Fruit fly (Drosophila melanogaster) whole organism: ENCODE measurements around the gene Gr28b.
A peak's percentile ranks its signal among the peaks of the same experiment; 100 is the strongest.

Experiments used
- CG8478 ChIP-seq: fragments of >200 bp; optimal IDR thresholded peaks from 2 replicates; lab custom pipeline; 2018; ENCODE audit warnings: inconsistent platforms
- Dll ChIP-seq: fragments of >200 bp; optimal IDR thresholded peaks from 2 replicates; lab custom pipeline; 2017
- EcR ChIP-seq, 2 experiments: fragments of >200 bp; optimal IDR thresholded peaks; 2 replicates each; lab custom pipeline; 2017; ENCODE audit warnings: missing biosample characterization in 2 of 2, missing genetic modification characterization in 2 of 2, missing genetic modification reagents in 2 of 2
- pan ChIP-seq: fragments of >200 bp; optimal IDR thresholded peaks from 2 replicates; lab custom pipeline; 2017
- psq ChIP-seq: fragments of >200 bp; optimal IDR thresholded peaks from 2 replicates; lab custom pipeline; 2017
- usp ChIP-seq: fragments of >200 bp; optimal IDR thresholded peaks from 2 replicates; lab custom pipeline; 2017; ENCODE audit warnings: missing biosample characterization, missing genetic modification characterization, mixed read lengths

Gene Gr28b

DNA sequence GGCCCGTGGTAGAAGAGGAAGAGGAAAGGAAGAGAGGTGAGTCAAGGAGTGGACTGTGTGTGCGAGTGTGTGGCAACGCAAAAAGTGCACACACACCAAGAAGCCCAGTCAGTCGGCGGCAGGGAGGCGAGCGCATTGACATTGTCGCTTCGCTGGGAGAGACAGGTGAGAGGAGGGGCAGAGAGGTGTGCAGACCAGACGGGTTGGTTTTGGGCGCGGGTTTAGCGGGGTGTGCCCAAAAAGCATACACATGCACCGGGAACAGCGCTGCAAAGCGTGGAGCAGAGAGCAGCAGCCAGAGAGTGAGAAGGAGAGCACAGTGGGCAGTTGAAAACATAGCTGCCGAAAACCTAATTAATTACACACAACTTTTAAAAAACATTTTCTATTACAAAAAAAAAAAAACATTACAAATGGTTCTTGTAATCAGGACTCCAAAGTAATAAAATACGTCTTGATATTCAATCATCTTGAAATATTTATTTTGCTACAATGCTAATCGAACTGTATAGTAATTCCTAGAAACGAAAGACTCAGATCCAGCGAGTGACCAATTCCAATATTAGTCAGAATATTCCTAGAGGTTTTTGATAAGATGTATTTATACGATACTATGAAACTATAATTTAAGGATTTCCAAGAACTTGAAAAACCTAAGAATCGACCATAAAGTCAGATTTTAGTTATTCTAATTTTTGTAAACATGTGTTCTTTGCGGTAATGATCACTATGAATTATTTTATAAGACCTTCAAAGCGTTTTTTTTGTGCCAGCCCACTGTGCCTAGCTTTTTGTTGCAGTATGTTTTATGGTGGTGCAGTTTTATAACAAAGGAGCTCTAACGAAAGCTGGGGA is 39.4 kb downstream of the Gr28b start:
- TF ChIP-seq psq (lab: Kevin White, UChicago) (no peak), Dll (lab: Kevin White, UChicago) (peak; percentile 44), pan (lab: Kevin White, UChicago) (no peak), CG8478 (lab: Kevin White, UChicago) (no peak), EcR (GFP tag; optimal IDR thresholded peaks at IDR 0.05; lab: Kevin White, UChicago) (peak; percentile 92 to 99), usp (GFP tag; lab: Kevin White, UChicago) (no peak)

DNA sequence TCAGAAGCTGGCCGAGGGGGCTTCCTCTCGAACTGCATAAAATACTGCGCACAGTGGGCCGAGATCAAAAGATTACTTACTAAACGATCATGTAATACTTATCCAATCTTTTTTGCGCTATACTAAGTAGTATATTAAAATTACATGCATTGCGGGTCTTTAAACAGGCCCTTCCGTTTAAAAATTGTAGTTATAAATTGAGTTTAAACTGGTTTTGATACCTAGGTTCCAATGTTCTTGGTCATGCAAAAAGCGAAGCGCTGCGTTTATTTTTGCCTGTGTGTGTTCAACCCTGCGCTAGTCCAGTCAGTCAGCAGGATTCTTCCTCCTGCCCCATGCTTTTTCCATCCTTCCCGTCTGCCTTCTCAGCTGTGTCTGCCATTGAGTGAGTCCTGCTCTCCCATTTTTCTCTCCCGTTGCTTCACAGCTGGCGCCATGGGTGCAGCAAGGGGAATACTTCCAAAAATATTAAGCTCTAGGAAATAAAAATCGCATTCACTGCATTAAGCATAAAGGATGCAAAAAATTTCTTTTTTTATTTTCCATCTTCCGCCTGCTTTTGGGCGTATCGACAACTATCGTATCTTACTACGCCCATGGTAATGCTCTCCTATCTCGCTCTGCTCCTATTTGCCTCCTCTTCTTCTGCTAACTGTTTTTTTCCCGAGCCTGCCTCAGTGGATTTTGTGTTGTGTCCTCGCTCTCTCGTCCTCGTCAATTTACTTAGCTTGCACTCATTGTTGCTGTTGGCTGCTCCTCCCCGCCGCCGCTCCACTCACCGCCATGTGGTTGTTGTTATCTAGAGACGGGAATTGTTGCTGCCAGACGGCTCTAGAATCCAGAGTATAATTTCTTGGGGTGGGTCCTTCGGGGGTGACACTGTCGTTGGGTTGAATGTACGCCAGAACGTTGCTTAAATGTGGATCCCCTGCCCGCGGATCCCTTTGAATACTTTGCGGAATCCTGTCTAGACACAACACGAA is 41.5 kb downstream of the Gr28b start:
- peak in 1 of 2 experiments; percentile 8 for TF ChIP-seq EcR (GFP tag; optimal IDR thresholded peaks at IDR 0.05; lab: Kevin White, UChicago)
- TF ChIP-seq CG8478 (lab: Kevin White, UChicago): no peak

DNA sequence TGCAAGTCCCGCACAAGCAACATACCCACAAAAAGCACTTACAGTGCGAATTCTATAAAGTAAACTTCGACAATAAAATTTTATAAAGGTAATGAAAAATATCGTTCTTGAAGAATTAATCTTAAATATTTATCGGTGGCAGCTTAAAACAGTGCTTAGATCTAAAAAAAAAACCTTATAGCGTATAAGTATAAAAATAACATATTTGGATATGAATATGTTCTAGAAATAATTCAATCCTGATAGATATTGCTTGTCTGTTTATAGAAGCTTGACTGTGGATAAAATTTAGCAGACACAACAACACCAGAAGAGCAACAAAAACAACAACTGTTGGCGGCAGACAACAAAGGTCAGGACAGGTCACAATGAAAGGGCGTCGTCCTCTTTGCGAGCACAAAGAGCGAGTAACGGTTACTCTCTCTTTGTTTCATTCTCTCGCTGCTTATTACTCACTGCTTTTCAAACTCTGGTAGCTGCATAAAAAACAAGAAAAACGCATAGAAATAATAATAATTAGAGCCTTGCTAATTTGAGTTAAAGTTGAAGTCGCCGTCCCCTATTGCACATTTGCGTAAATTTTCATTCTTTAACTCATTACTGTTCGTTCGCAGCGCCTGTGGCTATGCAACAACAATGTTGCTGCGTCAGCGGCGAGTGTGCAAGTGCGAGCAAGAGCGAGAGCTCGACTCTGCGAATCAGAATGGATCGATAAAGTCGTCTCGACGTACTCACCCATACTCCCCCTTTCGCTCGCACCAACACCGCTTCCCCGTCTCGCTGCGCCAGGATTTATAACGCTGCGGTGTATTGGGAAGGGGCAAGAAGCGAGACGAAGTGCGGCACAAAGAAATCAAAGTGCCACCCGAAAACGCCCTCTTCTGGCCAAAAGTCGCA is 42.4 kb downstream of the Gr28b start:
- no peak for TF ChIP-seq psq (lab: Kevin White, UChicago)
- TF ChIP-seq EcR (GFP tag; optimal IDR thresholded peaks at IDR 0.05; lab: Kevin White, UChicago): peak; percentile 38 to 85

DNA sequence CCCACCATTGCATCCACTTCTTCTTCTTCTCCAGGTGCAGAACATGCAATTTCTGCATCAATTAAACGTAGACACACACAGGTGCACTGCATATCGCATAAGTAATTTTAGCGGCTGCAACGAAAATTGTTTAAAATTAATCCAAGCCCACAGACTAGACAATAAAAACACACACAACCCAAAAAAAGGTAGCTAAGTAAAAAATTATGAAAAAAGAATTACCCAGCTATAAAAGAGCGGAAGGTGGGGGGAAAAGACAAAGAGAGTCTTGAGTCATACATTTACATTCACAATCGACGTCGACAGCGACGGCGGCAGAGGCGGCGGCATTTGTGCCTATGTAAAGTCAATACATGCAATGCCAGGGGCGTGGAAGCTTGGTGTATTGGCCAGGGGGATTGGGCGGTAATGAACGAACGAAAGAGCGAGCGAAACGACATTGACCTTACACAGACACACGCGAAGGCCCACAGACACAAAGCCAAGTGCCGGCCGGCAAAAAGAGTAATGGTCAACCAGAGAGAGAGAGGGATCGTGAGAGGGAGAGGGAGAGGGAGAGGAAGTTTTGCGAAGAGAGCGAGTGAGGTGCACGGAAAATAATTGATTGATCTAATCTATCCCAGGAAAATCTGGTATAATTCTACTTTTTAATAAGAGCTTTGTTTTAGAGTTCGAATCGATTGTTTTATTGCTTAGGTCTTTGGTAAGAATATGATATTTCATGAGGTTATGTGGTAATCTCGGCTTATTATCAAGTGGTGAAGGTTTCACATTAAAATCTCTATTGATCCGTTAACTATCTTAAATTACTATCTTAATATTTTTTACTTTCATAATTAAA is 43.7 kb downstream of the Gr28b start:
- TF ChIP-seq psq (lab: Kevin White, UChicago) (no peak), EcR (GFP tag; optimal IDR thresholded peaks at IDR 0.05; lab: Kevin White, UChicago) (peak; percentile 68 to 90), pan (lab: Kevin White, UChicago) (no peak)

DNA sequence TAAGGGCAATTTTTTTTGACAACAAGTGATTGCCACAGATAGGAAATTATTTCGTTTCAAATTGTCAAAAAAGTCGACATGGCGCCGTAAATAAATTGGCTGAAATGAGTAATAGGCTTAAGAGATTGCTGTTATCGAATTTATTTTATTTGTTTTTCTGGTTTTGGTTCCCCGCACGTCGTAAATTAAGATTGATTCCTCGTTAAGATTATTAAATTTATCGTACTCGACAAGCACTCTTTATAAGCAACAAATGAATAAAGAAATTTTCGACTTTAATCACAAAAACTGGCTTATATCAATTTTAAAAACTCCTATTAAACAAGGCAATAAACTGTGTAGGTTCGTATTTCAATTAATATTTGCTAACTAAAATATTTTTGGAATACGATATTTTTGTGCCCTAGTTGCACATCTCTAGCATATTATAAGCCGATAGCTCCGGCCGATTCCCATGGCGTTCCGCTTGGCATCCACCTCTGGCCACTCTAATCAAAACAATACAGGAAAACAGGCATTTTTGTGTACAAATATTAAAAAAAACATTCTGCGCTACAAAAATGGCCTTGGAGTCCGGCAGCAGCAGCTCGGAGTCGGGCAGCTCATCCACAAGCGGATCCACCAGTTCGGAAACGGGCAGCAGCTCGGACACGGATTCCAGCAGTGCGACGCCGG is 50.0 kb downstream of the Gr28b start, which contains the start of gene chm:
chm (plus strand) TSS at position 471 of the 675 bp plus-strand sequence.
- no peak for TF ChIP-seq CG8478 (lab: Kevin White, UChicago)
- TF ChIP-seq EcR (GFP tag; optimal IDR thresholded peaks at IDR 0.05; lab: Kevin White, UChicago): no peak
- no peak for TF ChIP-seq Dll (lab: Kevin White, UChicago)

DNA sequence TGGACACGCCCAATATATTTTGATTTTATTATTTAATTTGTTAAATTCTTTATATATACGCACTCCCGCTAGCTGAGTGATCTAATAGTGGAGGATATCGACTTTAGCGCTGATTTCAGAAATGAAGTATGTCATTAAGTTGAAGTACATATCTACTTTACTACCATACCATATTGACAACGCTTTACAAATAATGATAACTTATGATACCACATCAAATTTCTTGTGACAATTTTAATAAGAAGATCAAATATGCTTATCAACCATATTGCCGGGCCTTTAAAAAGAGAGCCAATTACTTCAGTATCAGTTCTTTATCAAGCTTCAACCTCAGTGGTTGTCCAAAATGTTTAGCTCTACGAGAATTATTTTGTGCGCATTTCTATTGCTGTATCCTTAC is 51.4 kb downstream of the Gr28b start, which contains the start of gene CG15818:
CG15818 (plus strand) TSS at position 301 of the 400 bp plus-strand sequence.
- TF ChIP-seq EcR (GFP tag; optimal IDR thresholded peaks at IDR 0.05; lab: Kevin White, UChicago) (no peak), pan (lab: Kevin White, UChicago) (no peak), usp (GFP tag; lab: Kevin White, UChicago) (no peak), Dll (lab: Kevin White, UChicago) (no peak), CG8478 (lab: Kevin White, UChicago) (no peak)

DNA sequence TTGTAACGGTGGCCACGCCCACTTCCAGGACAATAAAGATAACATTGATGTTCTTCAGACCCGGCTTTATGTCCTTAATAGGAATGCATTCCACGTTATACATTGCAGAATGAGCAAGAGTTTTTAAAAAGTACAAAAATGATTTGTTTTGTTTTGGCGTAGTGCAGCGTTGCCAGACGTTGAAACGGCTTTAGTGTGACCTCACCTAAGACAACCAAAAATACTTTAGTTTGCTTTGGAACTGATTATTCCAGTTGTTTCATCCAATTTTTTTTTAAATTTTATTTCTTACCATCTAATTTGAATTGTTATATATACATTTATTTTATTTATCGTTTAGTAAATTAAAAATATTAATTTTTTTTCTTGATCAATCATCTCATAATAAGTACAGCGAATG is 52.4 kb downstream of the Gr28b start, which contains the start of gene CG5181:
CG5181 (minus strand) TSS at position 208 of the 400 bp plus-strand sequence.
- TF ChIP-seq CG8478 (lab: Kevin White, UChicago) (no peak), EcR (GFP tag; optimal IDR thresholded peaks at IDR 0.05; lab: Kevin White, UChicago) (no peak), Dll (lab: Kevin White, UChicago) (no peak), usp (GFP tag; lab: Kevin White, UChicago) (no peak), psq (lab: Kevin White, UChicago) (no peak)

DNA sequence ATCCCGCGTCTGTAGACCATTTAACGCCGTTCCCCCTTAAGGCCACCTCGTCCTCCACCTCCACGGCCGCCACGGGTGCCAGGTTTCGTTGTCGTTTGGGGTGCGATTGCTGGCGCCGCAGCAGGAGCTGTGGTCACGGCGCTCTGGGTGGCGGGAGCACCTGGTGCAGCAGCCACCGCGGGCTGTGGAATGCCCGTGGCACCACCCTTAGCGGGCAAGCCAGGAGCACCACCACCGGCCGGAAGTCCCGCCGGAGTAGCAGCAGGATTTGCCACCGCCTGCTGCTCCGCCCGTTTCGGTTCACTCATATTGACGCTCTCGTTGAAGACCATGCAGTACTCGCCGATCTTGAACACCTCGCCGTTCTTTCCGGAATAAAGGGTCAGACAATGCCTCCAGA is 53.0 kb downstream of the Gr28b start:
- TF ChIP-seq EcR (GFP tag; optimal IDR thresholded peaks at IDR 0.05; lab: Kevin White, UChicago) (no peak), usp (GFP tag; lab: Kevin White, UChicago) (no peak), CG8478 (lab: Kevin White, UChicago) (no peak), Dll (lab: Kevin White, UChicago) (no peak), pan (lab: Kevin White, UChicago) (no peak), psq (lab: Kevin White, UChicago) (no peak)

DNA sequence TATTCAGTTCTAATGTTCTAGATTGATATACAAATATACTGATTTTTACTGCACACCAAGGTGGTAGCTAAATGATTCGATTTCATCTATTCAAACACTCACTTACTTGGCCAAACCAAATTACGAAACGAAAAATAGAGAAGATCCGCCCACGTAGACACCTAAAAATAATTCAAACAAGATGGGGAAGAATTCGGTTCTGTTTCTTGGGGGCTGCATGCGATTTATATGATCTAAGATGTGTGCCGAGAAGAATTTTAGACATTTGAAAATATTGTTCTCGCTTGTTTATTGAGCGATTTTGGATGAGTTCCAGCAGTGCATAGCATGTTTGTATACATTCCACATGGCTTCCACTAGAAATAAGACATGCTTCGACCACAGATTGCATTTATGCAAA is 54.4 kb downstream of the Gr28b start:
- no peak for TF ChIP-seq Dll (lab: Kevin White, UChicago)
- TF ChIP-seq psq (lab: Kevin White, UChicago): no peak
- TF ChIP-seq CG8478 (lab: Kevin White, UChicago): no peak
- no peak for TF ChIP-seq EcR (GFP tag; optimal IDR thresholded peaks at IDR 0.05; lab: Kevin White, UChicago)
- no peak for TF ChIP-seq usp (GFP tag; lab: Kevin White, UChicago)
- no peak for TF ChIP-seq pan (lab: Kevin White, UChicago)
